Fruit fly (Drosophila melanogaster) whole organism, wandering third instar larva: ENCODE measurements around the gene Plap.
A peak's percentile ranks its signal among the peaks of the same experiment; 100 is the strongest.

ENCODE experiments used
- Abd-B ChIP-seq: fragments of >200 bp; optimal IDR thresholded peaks from 2 replicates; lab custom pipeline; 2017; ENCODE audit warnings: missing biosample characterization, missing genetic modification characterization
- CG32264 ChIP-seq: fragments of 200-800 bp; sonication (Bioruptor generic); optimal IDR thresholded peaks from 2 replicates; lab custom pipeline; 2016; ENCODE audit warnings: missing biosample characterization, missing genetic modification characterization
- Dfd ChIP-seq: fragments of >200 bp; optimal IDR thresholded peaks from 2 replicates; lab custom pipeline; 2017; ENCODE audit warnings: missing biosample characterization, missing genetic modification characterization
- Dif ChIP-seq: fragments of 200-275, 200-300 bp; sonication (Bioruptor generic); optimal IDR thresholded peaks from 2 replicates; lab custom pipeline; 2018; ENCODE audit warnings: missing biosample characterization, missing genetic modification characterization; ENCODE audit not compliant: partially characterized antibody
- GATAd ChIP-seq: sonication (Bioruptor generic); optimal IDR thresholded peaks from 2 replicates; lab custom pipeline; 2016; ENCODE audit warnings: missing biosample characterization, missing genetic modification characterization
- HLH106 ChIP-seq: fragments of 200-800 bp; optimal IDR thresholded peaks from 3 replicates; lab custom pipeline; 2019; ENCODE audit warnings: missing biosample characterization, mild to moderate bottlenecking, missing genetic modification characterization, moderate library complexity
- Hr78 ChIP-seq: fragments of >200 bp; optimal IDR thresholded peaks from 2 replicates; lab custom pipeline; 2017; ENCODE audit warnings: missing biosample characterization, missing genetic modification characterization
- Hr83 ChIP-seq: fragments of 200-300 bp; sonication (Bioruptor generic); optimal IDR thresholded peaks from 2 replicates; lab custom pipeline; 2016; ENCODE audit warnings: missing biosample characterization, mild to moderate bottlenecking, missing genetic modification characterization, moderate library complexity; ENCODE audit not compliant: poor library complexity, severe bottlenecking
- Jra ChIP-seq: sonication (Bioruptor generic); optimal IDR thresholded peaks from 2 replicates; lab custom pipeline; 2016; ENCODE audit warnings: missing biosample characterization, missing genetic modification characterization
- Mio ChIP-seq: sonication (Bioruptor generic); optimal IDR thresholded peaks from 2 replicates; lab custom pipeline; 2016; ENCODE audit warnings: missing biosample characterization, missing genetic modification characterization
- Myc ChIP-seq: fragments of >200 bp; optimal IDR thresholded peaks from 2 replicates; lab custom pipeline; 2017
- OdsH ChIP-seq: fragments of 200-800 bp; sonication (Bioruptor generic); optimal IDR thresholded peaks from 2 replicates; lab custom pipeline; 2016; ENCODE audit warnings: missing biosample characterization, mild to moderate bottlenecking, missing genetic modification characterization
- Rel ChIP-seq, 2 experiments: fragments of 200-800 bp; sonication (Bioruptor generic) in 1 of 2; optimal IDR thresholded peaks; 2 replicates in 1 of 2; 3 replicates in 1 of 2; lab custom pipeline; 2016 to 2019; ENCODE audit warnings: mild to moderate bottlenecking in 2 of 2, missing biosample characterization in 2 of 2, missing genetic modification characterization in 2 of 2, moderate library complexity in 1 of 2
- Sp1 ChIP-seq: fragments of 200-800 bp; sonication (Bioruptor generic); optimal IDR thresholded peaks from 3 replicates; lab custom pipeline; 2019; ENCODE audit warnings: missing biosample characterization, mild to moderate bottlenecking, missing genetic modification characterization, moderate library complexity
- br ChIP-seq: fragments of 200-800 bp; sonication (Bioruptor generic); optimal IDR thresholded peaks from 2 replicates; lab custom pipeline; 2016; ENCODE audit warnings: missing biosample characterization, missing genetic modification characterization
- brk ChIP-seq: fragments of 200-800 bp; sonication (Bioruptor generic); optimal IDR thresholded peaks from 2 replicates; lab custom pipeline; 2016; ENCODE audit warnings: missing biosample characterization, mild to moderate bottlenecking, missing genetic modification characterization
- dl ChIP-seq, 2 experiments: fragments of 175-275, 200-275 bp in 1 of 2; fragments of 200-275 bp in 1 of 2; sonication (Bioruptor generic); optimal IDR thresholded peaks; lab custom pipeline; 2018; ENCODE audit warnings: mild to moderate bottlenecking in 2 of 2, missing biosample characterization in 2 of 2, missing genetic modification characterization in 2 of 2, moderate library complexity in 2 of 2; ENCODE audit not compliant: partially characterized antibody in 2 of 2, insufficient read depth in 1 of 2
- dmrt93B ChIP-seq: fragments of 200-800 bp; sonication (Bioruptor generic); optimal IDR thresholded peaks from 2 replicates; lab custom pipeline; 2018; ENCODE audit warnings: missing biosample characterization, mild to moderate bottlenecking, missing genetic modification characterization
- ey ChIP-seq: fragments of 200-800 bp; sonication (Bioruptor generic); optimal IDR thresholded peaks from 2 replicates; lab custom pipeline; 2016; ENCODE audit warnings: missing biosample characterization, missing genetic modification characterization
- foxo ChIP-seq, 2 experiments: fragments of 200-800 bp; sonication (Bioruptor generic); optimal IDR thresholded peaks; 2 replicates in 1 of 2; 3 replicates in 1 of 2; lab custom pipeline; 2016 to 2017; ENCODE audit warnings: missing biosample characterization in 2 of 2, missing genetic modification characterization in 2 of 2
- fru ChIP-seq: fragments of 200-800 bp; sonication (Bioruptor generic); optimal IDR thresholded peaks from 3 replicates; lab custom pipeline; 2016; ENCODE audit warnings: missing biosample characterization, mild to moderate bottlenecking, missing genetic modification characterization
- h ChIP-seq: fragments of 200-800 bp; sonication (Bioruptor generic); optimal IDR thresholded peaks from 3 replicates; lab custom pipeline; 2016; ENCODE audit warnings: missing biosample characterization, mild to moderate bottlenecking, missing genetic modification characterization
- jim ChIP-seq: fragments of 175-275, 200-325 bp; sonication (Bioruptor generic); optimal IDR thresholded peaks from 2 replicates; lab custom pipeline; 2016; ENCODE audit warnings: missing biosample characterization, mild to moderate bottlenecking, missing genetic modification characterization
- lola ChIP-seq: fragments of >200 bp; optimal IDR thresholded peaks from 2 replicates; lab custom pipeline; 2017; ENCODE audit warnings: missing biosample characterization, missing genetic modification characterization
- pan ChIP-seq: fragments of >200 bp; optimal IDR thresholded peaks from 2 replicates; lab custom pipeline; 2017
- rgr ChIP-seq: fragments of 200-800 bp; sonication (Bioruptor generic); optimal IDR thresholded peaks from 3 replicates; lab custom pipeline; 2016; ENCODE audit warnings: missing biosample characterization, mild to moderate bottlenecking, missing genetic modification characterization
- usp ChIP-seq: fragments of >200 bp; optimal IDR thresholded peaks from 2 replicates; lab custom pipeline; 2017; ENCODE audit warnings: missing biosample characterization, missing genetic modification characterization
- woc ChIP-seq: sonication (Bioruptor generic); optimal IDR thresholded peaks from 2 replicates; lab custom pipeline; 2016; ENCODE audit warnings: missing biosample characterization, mild to moderate bottlenecking, missing genetic modification characterization

Gene Plap

DNA sequence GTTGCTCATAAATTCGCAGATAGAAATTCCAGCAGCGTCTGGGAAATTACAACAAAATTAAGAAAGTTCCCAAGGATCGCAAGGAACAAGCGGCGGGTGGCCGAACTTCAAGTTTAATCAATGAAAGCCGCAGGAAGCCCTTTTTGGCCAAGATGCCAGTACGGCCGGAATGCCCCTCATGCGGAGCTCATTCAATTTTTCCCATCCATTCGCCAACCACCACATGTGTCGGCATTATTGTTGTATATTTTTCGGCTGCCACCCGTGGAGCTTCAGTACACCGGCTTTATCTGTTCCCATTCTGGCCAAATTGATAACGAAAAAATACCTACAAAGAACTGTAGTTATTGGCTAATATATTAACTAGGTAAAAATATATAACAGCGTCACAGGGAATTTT is 41.4 kb upstream of the Plap start:
- no peak for TF ChIP-seq ey (GFP tag; lab: Kevin White, UChicago)
- peak; percentile 6 for TF ChIP-seq Myc (lab: Kevin White, UChicago)
- TF ChIP-seq dmrt93B (GFP tag; lab: Kevin White, UChicago) = no peak
- TF ChIP-seq, all 38 proteins: peak for 1

DNA sequence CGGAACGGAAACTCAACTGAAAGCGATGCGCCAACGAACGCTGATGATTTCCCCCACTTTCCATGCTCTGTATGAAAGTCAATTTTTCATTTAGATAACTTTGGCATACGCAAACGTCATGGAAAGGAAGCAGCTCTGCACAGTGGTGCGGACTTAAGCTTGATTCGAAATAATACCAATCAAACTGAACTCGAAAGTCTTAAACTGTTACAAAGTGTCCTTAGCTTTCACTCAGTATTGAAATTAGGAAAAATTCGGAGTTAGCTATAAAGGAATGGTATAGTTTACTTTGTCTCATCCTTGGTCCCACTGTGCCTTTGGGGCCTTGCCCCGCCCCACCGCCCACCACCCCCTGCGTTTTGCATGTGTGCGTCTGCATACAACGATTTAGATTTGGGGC is 37.3 kb upstream of the Plap start:
- TF ChIP-seq dl (GFP tag; optimal IDR thresholded peaks at IDR 0.05; lab: Kevin White, UChicago; ENCODE audit: insufficient read depth in 1 of 2, partially characterized antibody in 2 of 2) (no peak), usp (GFP tag; lab: Kevin White, UChicago) (no peak), Myc (lab: Kevin White, UChicago) (no peak), br (GFP tag; lab: Kevin White, UChicago) (peak; percentile 10)

DNA sequence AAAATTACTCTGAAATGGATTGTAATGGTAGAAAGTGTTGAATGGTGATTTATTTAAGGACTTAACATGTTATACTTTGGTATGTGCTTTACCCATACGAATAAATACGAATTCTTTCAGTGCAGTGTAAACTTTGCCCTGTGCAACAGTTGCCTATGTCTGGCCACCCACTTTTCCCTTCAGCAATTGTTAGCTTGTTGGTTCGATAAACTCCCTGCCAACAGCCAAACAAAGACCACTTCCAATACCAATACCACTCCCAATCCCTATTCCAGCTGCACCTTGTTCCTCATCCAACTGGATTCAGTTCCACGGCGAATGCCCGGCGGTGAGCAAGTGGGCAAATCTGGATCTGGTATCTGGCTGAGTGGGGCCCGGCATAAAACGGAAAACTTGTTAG is 33.8 kb upstream of the Plap start, which contains the start of gene CG14342:
Gene CG14342 (plus strand): TSS at position 301 of the 400 bp plus-strand sequence.
- no peak for TF ChIP-seq GATAd (GFP tag; lab: Kevin White, UChicago)
- TF ChIP-seq Sp1 (GFP tag; lab: Kevin White, UChicago) = no peak
- no peak for TF ChIP-seq pan (lab: Kevin White, UChicago)
- TF ChIP-seq Mio (GFP tag; lab: Kevin White, UChicago) = no peak
- TF ChIP-seq Dif (GFP tag; lab: Kevin White, UChicago) = no peak
- no peak for TF ChIP-seq dl (GFP tag; optimal IDR thresholded peaks at IDR 0.05; lab: Kevin White, UChicago; ENCODE audit: insufficient read depth in 1 of 2, partially characterized antibody in 2 of 2)
- no peak for TF ChIP-seq foxo (GFP tag; optimal IDR thresholded peaks at IDR 0.05; lab: Kevin White, UChicago)
- TF ChIP-seq jim (GFP tag; lab: Kevin White, UChicago) = no peak
- no peak for TF ChIP-seq h (GFP tag; lab: Kevin White, UChicago)
- TF ChIP-seq brk (GFP tag; lab: Kevin White, UChicago) = no peak
- no peak for TF ChIP-seq usp (GFP tag; lab: Kevin White, UChicago)
- TF ChIP-seq, all 38 proteins: peak for 0

DNA sequence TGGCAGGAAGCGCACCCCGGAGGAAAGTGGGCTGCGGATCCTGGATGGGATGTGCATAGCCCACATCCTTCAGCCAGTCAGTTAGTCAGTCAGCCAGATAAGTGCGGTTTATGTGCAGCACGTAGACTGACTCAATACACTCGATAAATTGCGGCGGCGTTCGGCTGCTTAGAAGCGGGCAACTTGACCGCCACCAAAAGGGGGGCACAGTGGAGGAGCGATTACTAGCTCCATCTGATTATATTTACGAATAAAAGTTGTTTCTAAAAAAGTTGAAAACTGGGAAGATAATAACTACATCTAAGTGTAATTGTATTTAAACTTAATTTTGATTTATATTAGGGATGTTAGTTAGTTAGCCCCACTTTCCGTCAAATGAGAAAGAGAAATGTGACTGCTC is 32.3 kb upstream of the Plap start:
- no peak for TF ChIP-seq GATAd (GFP tag; lab: Kevin White, UChicago)

DNA sequence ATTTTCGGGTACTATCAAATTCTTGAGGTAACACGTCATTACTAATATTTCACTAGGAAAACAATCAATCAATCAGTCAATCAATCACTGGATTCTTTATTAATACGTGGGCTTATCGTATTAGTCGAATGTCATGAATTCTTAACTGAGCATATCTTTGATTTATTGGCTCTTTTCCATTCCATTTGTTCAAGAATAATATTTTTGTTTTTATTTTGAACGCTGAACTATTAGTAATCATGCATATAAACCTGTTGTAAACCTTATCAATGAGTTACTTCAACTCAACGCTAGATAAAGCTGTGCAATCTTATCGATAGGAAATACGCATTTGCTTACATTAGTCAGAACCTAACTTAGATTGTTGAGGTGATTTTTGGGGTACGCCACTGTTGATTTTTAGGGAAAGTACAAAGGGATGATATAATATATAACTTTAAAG is 31.3 kb upstream of the Plap start:
- TF ChIP-seq CG32264 (GFP tag; lab: Kevin White, UChicago) (no peak), usp (GFP tag; lab: Kevin White, UChicago) (no peak), Rel (GFP tag; optimal IDR thresholded peaks at IDR 0.05; lab: Kevin White, UChicago) (no peak), Rel (tag; optimal IDR thresholded peaks at IDR 0.05; lab: Kevin White, UChicago) (peak; percentile 89), Hr83 (no peak), rgr (no peak), fru (GFP tag; lab: Kevin White, UChicago) (peak; percentile 27)

DNA sequence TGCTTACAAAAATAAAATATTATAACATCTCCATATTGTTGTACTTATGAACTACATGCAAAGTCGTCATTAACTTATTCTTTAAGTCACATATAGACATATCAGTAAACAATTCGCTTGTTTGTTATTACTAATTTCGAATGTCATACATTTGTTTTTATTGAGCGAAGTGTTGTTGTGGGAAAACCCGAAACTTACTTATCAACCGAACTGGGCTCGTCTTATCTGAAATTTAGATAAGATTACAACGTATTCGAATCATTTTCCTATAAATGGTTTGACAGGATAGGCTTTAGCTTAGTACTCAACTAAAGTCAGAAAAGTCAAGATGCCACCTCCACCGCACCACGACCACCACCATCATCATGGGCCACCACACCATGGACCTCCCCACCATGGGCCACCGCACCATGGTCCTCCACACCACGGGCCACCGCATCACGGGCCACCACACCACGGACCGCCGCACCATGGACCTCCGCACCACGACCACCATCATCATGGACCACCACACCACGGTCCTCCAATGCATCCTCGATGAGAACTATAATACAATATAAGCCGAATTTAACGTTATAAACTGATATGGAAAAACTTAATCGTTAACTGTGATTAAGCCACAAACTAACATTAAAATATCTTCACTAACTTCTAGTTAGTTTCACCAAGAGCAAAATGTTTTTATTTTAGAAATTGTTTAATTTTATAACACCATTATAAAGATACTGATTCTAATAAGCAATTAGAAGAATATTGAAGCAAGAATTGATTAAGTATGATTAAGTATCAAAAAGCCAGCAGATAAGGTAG is 30.0 kb upstream of the Plap start, which contains the start of the genes CG43349 and CG5011:
Gene CG43349 (plus strand): TSS at position 294 of the 810 bp plus-strand sequence.
Gene CG5011 (plus strand): TSS at position 760 of the 810 bp plus-strand sequence.
- TF ChIP-seq Sp1 (GFP tag; lab: Kevin White, UChicago) (no peak), h (GFP tag; lab: Kevin White, UChicago) (no peak), Rel (GFP tag; optimal IDR thresholded peaks at IDR 0.05; lab: Kevin White, UChicago) (no peak), Rel (tag; optimal IDR thresholded peaks at IDR 0.05; lab: Kevin White, UChicago) (peak; percentile 85), Hr83 (no peak), OdsH (no peak), dl (GFP tag; optimal IDR thresholded peaks at IDR 0.05; lab: Kevin White, UChicago; ENCODE audit: insufficient read depth in 1 of 2, partially characterized antibody in 2 of 2) (peak; percentile 48 to 72), woc (GFP tag; lab: Kevin White, UChicago) (no peak), brk (GFP tag; lab: Kevin White, UChicago) (no peak), Dfd (peak; percentile 65), usp (GFP tag; lab: Kevin White, UChicago) (no peak)

DNA sequence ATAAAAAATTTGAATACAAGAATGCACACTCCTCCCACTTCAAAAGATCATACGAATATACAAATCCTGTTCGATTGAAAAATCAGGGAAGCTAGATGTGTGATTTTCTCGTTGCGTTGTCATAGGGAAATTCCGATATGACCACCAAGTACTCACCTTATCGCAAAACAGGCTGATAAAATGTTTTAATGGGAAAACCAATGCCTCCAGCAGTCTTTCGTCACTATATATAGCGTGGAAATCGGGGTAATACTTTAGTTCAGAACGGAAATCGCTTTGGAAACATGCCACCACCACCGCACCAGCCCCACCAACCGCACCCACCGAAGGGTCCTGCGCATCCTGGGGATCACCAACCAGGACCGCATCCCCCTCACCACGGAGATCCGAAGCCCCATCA is 29.0 kb upstream of the Plap start, which contains the start of the genes CG5139 and CG43348:
Gene CG5139 (minus strand): TSS at position 101 of the 400 bp plus-strand sequence.
Gene CG43348 (plus strand): TSS at position 247 of the 400 bp plus-strand sequence.
- TF ChIP-seq Rel (GFP tag; optimal IDR thresholded peaks at IDR 0.05; lab: Kevin White, UChicago) (no peak), Rel (tag; optimal IDR thresholded peaks at IDR 0.05; lab: Kevin White, UChicago) (no peak), lola (GFP tag; lab: Kevin White, UChicago) (no peak), Jra (GFP tag; lab: Kevin White, UChicago) (no peak), Dfd (no peak), HLH106 (tag; lab: Kevin White, UChicago) (no peak), Hr78 (GFP tag; lab: Kevin White, UChicago) (no peak), rgr (no peak), CG32264 (GFP tag; lab: Kevin White, UChicago) (no peak), Abd-B (GFP tag; lab: Kevin White, UChicago) (no peak), Sp1 (GFP tag; lab: Kevin White, UChicago) (no peak), jim (GFP tag; lab: Kevin White, UChicago) (no peak), ey (GFP tag; lab: Kevin White, UChicago) (no peak), Mio (GFP tag; lab: Kevin White, UChicago) (no peak), woc (GFP tag; lab: Kevin White, UChicago) (no peak)
